Fruit fly (Drosophila melanogaster) whole organism, embryonic: Measurements from ENCODE around the gene JIL-1.

Experiments
- Asciz ChIP-seq: fragments of 200-800 bp; sonication (Bioruptor generic); optimal IDR thresholded peaks from 2 replicates; lab custom pipeline; 2017; ENCODE audit warnings: missing biosample characterization, mild to moderate bottlenecking, missing genetic modification characterization, missing genetic modification reagents
- Bteb2 ChIP-seq: fragments of 200-800 bp; sonication (Bioruptor generic); optimal IDR thresholded peaks from 2 replicates; lab custom pipeline; 2016; ENCODE audit warnings: missing biosample characterization, missing genetic modification characterization
- CG10274 ChIP-seq: fragments of 200-800 bp; sonication (Bioruptor generic); optimal IDR thresholded peaks from 3 replicates; lab custom pipeline; 2017; ENCODE audit warnings: missing biosample characterization, mild to moderate bottlenecking, missing genetic modification characterization
- CG11093 ChIP-seq: fragments of 200-800 bp; sonication (Bioruptor generic); IDR thresholded peaks from 3 replicates; pipeline ENCODE4 v1.3.6; 2022; ENCODE audit warnings: missing biosample characterization, missing genetic modification characterization
- CG13287 ChIP-seq: fragments of 200-800 bp; sonication (Bioruptor generic); IDR thresholded peaks from 2 replicates; pipeline ENCODE4 v1.3.6; 2022; ENCODE audit warnings: missing biosample characterization, missing genetic modification characterization; ENCODE audit not compliant: partially characterized antibody
- CG14014 ChIP-seq: fragments of 200-800 bp; sonication (Bioruptor generic); IDR thresholded peaks from 2 replicates; pipeline ENCODE4 v1.3.6; 2022; ENCODE audit warnings: missing biosample characterization, missing genetic modification characterization
- CG14441 ChIP-seq: fragments of 200-800 bp; sonication (Bioruptor generic); IDR thresholded peaks from 2 replicates; pipeline ENCODE4 v1.3.6; 2022; ENCODE audit warnings: missing biosample characterization, missing genetic modification characterization
- CG16779 ChIP-seq: fragments of 200-800 bp; sonication (Bioruptor generic); IDR thresholded peaks from 2 replicates; pipeline ENCODE4 v1.3.6; 2022; ENCODE audit warnings: missing biosample characterization, missing genetic modification characterization
- CG16863 ChIP-seq: fragments of 200-800 bp; sonication (Bioruptor generic); optimal IDR thresholded peaks from 3 replicates; lab custom pipeline; 2016; ENCODE audit warnings: missing biosample characterization, missing genetic modification characterization
- CG17802 ChIP-seq: fragments of 200-800 bp; sonication (Bioruptor generic); optimal IDR thresholded peaks from 2 replicates; lab custom pipeline; 2018; ENCODE audit warnings: missing biosample characterization, mild to moderate bottlenecking, missing genetic modification characterization, moderate library complexity
- CG2129 ChIP-seq: fragments of 200-800 bp; sonication (Bioruptor generic); IDR thresholded peaks from 2 replicates; pipeline ENCODE4 v1.3.6; 2022; ENCODE audit warnings: missing biosample characterization, missing genetic modification characterization; ENCODE audit not compliant: partially characterized antibody
- CG30403 ChIP-seq: fragments of 200-800 bp; sonication (Bioruptor generic); optimal IDR thresholded peaks from 3 replicates; lab custom pipeline; 2016; ENCODE audit warnings: missing biosample characterization, missing genetic modification characterization
- CG3281 ChIP-seq: fragments of 200-800 bp; sonication (Bioruptor generic); optimal IDR thresholded peaks from 3 replicates; lab custom pipeline; 2017; ENCODE audit warnings: missing biosample characterization, mild to moderate bottlenecking, missing genetic modification characterization
- CG4854 ChIP-seq: fragments of 200-800 bp; sonication (Bioruptor generic); optimal IDR thresholded peaks from 2 replicates; lab custom pipeline; 2016; ENCODE audit warnings: missing biosample characterization, missing genetic modification characterization, inconsistent platforms
- CG5180 ChIP-seq: fragments of 200-800 bp; sonication (Bioruptor generic); optimal IDR thresholded peaks from 3 replicates; lab custom pipeline; 2017; ENCODE audit warnings: missing biosample characterization, missing genetic modification characterization, mild to moderate bottlenecking, moderate library complexity, missing genetic modification reagents
- CG9797 ChIP-seq: fragments of 200-800 bp; sonication (Bioruptor generic); optimal IDR thresholded peaks from 3 replicates; lab custom pipeline; 2018; ENCODE audit warnings: missing biosample characterization, mild to moderate bottlenecking, missing genetic modification characterization
- Dad ChIP-seq: fragments of 200-800 bp; sonication (Bioruptor generic); optimal IDR thresholded peaks from 3 replicates; lab custom pipeline; 2016; ENCODE audit warnings: missing biosample characterization, missing genetic modification characterization
- Ets65A ChIP-seq: fragments of 200-800 bp; sonication (Bioruptor generic); peaks from one replicate; lab custom pipeline; 2016; ENCODE audit warnings: missing biosample characterization, missing genetic modification characterization
- Fer2 ChIP-seq: fragments of 200-800 bp; sonication (Bioruptor generic); optimal IDR thresholded peaks from 2 replicates; lab custom pipeline; 2018; ENCODE audit warnings: missing biosample characterization, mild to moderate bottlenecking, missing genetic modification characterization, moderate library complexity
- Hmx ChIP-seq: fragments of 200-800 bp; sonication (Bioruptor generic); optimal IDR thresholded peaks from 2 replicates; lab custom pipeline; 2016; ENCODE audit warnings: missing biosample characterization, missing genetic modification characterization
- Lpt ChIP-seq: fragments of >200 bp; optimal IDR thresholded peaks from 2 replicates; lab custom pipeline; 2018; ENCODE audit warnings: missing biosample characterization, missing genetic modification characterization
- MBD-R2 ChIP-seq: fragments of 200-800 bp; sonication (Bioruptor generic); IDR thresholded peaks from 2 replicates; pipeline ENCODE4 v1.3.6; 2022; ENCODE audit warnings: missing biosample characterization, missing genetic modification characterization
- NC2β ChIP-seq: fragments of 200-800 bp; sonication (Bioruptor generic); optimal IDR thresholded peaks from 2 replicates; lab custom pipeline; 2016; ENCODE audit warnings: missing biosample characterization, missing genetic modification characterization
- Nf-YB ChIP-seq: fragments of 200-800 bp; sonication (Bioruptor generic); optimal IDR thresholded peaks from 3 replicates; lab custom pipeline; 2019; ENCODE audit warnings: missing biosample characterization, mild to moderate bottlenecking, missing genetic modification characterization, moderate library complexity
- Ravus ChIP-seq: fragments of 200-800 bp; sonication (Bioruptor generic); IDR thresholded peaks from 2 replicates; pipeline ENCODE4 v1.3.6; 2022; ENCODE audit warnings: missing biosample characterization, missing genetic modification characterization
- Taf1 ChIP-seq: fragments of 200-800 bp; sonication (Bioruptor generic); IDR thresholded peaks from 2 replicates; pipeline ENCODE4 v1.3.6; 2022; ENCODE audit warnings: missing biosample characterization, missing genetic modification characterization
- Xbp1 ChIP-seq: fragments of 200-800 bp; sonication (Bioruptor generic); optimal IDR thresholded peaks from 3 replicates; lab custom pipeline; 2016; ENCODE audit warnings: missing biosample characterization, mild to moderate bottlenecking, missing genetic modification characterization
- ac ChIP-seq: fragments of 200-800 bp; sonication (Bioruptor generic); optimal IDR thresholded peaks from 3 replicates; lab custom pipeline; 2017; ENCODE audit warnings: missing biosample characterization, mild to moderate bottlenecking, missing genetic modification characterization
- bbx ChIP-seq: fragments of 200-800 bp; sonication (Bioruptor generic); IDR thresholded peaks from 2 replicates; pipeline ENCODE4 v1.3.6; 2022; ENCODE audit warnings: missing biosample characterization, missing genetic modification characterization; ENCODE audit not compliant: partially characterized antibody
- bigmax ChIP-seq: fragments of 200-800 bp; sonication (Bioruptor generic); optimal IDR thresholded peaks from 2 replicates; lab custom pipeline; 2018; ENCODE audit warnings: missing biosample characterization, mild to moderate bottlenecking, missing genetic modification characterization
- bowl ChIP-seq: fragments of 200-800 bp; sonication (Bioruptor generic); IDR thresholded peaks from 2 replicates; pipeline ENCODE4 v1.3.6; 2022; ENCODE audit warnings: missing biosample characterization, missing genetic modification characterization
- cg ChIP-seq: fragments of 200-800 bp; sonication (Bioruptor generic); optimal IDR thresholded peaks from 3 replicates; lab custom pipeline; 2019; ENCODE audit warnings: missing biosample characterization, mild to moderate bottlenecking, missing genetic modification characterization, moderate library complexity
- dati ChIP-seq: fragments of 200-800 bp; sonication (Bioruptor generic); IDR thresholded peaks from 2 replicates; pipeline ENCODE4 v1.3.6; 2022; ENCODE audit warnings: missing biosample characterization, missing genetic modification characterization
- disco-r ChIP-seq: fragments of 200-800 bp; sonication (Bioruptor generic); optimal IDR thresholded peaks from 2 replicates; lab custom pipeline; 2016; ENCODE audit warnings: missing biosample characterization, missing genetic modification characterization
- fd64A ChIP-seq: fragments of 200-800 bp; sonication (Bioruptor generic); optimal IDR thresholded peaks from 3 replicates; lab custom pipeline; 2018; ENCODE audit warnings: missing biosample characterization, mild to moderate bottlenecking, missing genetic modification characterization
- grn ChIP-seq: fragments of 200-800 bp; sonication (Bioruptor generic); optimal IDR thresholded peaks from 3 replicates; lab custom pipeline; 2017; ENCODE audit warnings: missing biosample characterization, missing genetic modification characterization
- her ChIP-seq: fragments of 200-800 bp; sonication (Bioruptor generic); optimal IDR thresholded peaks from 2 replicates; lab custom pipeline; 2016; ENCODE audit warnings: missing biosample characterization, missing genetic modification characterization
- jigr1 ChIP-seq: fragments of 200-800 bp; sonication (Bioruptor generic); IDR thresholded peaks from 3 replicates; pipeline ENCODE4 v1.3.6; 2022; ENCODE audit warnings: missing biosample characterization, missing genetic modification characterization
- nau ChIP-seq: fragments of 200-800 bp; sonication (Bioruptor generic); optimal IDR thresholded peaks from 3 replicates; lab custom pipeline; 2017; ENCODE audit warnings: missing biosample characterization, mild to moderate bottlenecking, missing genetic modification characterization, missing genetic modification reagents
- onecut ChIP-seq: fragments of 200-800 bp; sonication (Bioruptor generic); IDR thresholded peaks from 2 replicates; pipeline ENCODE4 v1.3.6; 2022; ENCODE audit warnings: missing biosample characterization, missing genetic modification characterization
- org-1 ChIP-seq: fragments of 200-800 bp; sonication (Bioruptor generic); optimal IDR thresholded peaks from 2 replicates; lab custom pipeline; 2017; ENCODE audit warnings: missing biosample characterization, missing genetic modification characterization
- otp ChIP-seq: fragments of 200-800 bp; sonication (Bioruptor generic); IDR thresholded peaks from 3 replicates; pipeline ENCODE4, ENCODE4 v1.3.6; 2022; ENCODE audit warnings: missing biosample characterization, missing genetic modification characterization
- ro ChIP-seq: fragments of 200-800 bp; sonication (Bioruptor generic); IDR thresholded peaks from 2 replicates; pipeline ENCODE4 v1.3.6; 2022; ENCODE audit warnings: missing biosample characterization, missing genetic modification characterization
- slou ChIP-seq: fragments of 200-800 bp; sonication (Bioruptor generic); optimal IDR thresholded peaks from 3 replicates; lab custom pipeline; 2016; ENCODE audit warnings: missing biosample characterization, missing genetic modification characterization
- sob ChIP-seq: fragments of 200-800 bp; sonication (Bioruptor generic); IDR thresholded peaks from 2 replicates; pipeline ENCODE4 v1.3.6; 2022; ENCODE audit warnings: missing biosample characterization, missing genetic modification characterization
- tgo ChIP-seq: fragments of 200-800 bp; sonication (Bioruptor generic); IDR thresholded peaks from 3 replicates; pipeline ENCODE4 v1.3.6; 2022; ENCODE audit warnings: missing biosample characterization, missing genetic modification characterization
- tll ChIP-seq, 2 experiments: fragments of 200-800 bp in 1 of 2; fragments of >200 bp in 1 of 2; sonication (Bioruptor generic) in 1 of 2; optimal IDR thresholded peaks; 2 replicates each; lab custom pipeline; 2017 to 2019; ENCODE audit warnings: missing biosample characterization in 2 of 2, missing genetic modification characterization in 2 of 2, mild to moderate bottlenecking in 1 of 2, moderate library complexity in 1 of 2
- wor ChIP-seq: fragments of 200-800 bp; sonication (Bioruptor generic); IDR thresholded peaks from 2 replicates; pipeline ENCODE4 v1.3.6; 2022; ENCODE audit warnings: missing biosample characterization, missing genetic modification characterization
- zf30C ChIP-seq: fragments of 200-800 bp; sonication (Bioruptor generic); optimal IDR thresholded peaks from 3 replicates; lab custom pipeline; 2018; ENCODE audit warnings: missing biosample characterization, mild to moderate bottlenecking, missing genetic modification characterization
- zfh1 ChIP-seq: fragments of 200-800 bp; sonication (Bioruptor generic); IDR thresholded peaks from 3 replicates; pipeline ENCODE4 v1.3.6; 2022; ENCODE audit warnings: missing biosample characterization, missing genetic modification characterization

Gene JIL-1

dm6 chr3L:11097982-11098663 lies 5.1 kb upstream of the JIL-1 start, which contains the start of the genes Irbp18 and APP-BP1 (continued):
- TF ChIP-seq Fer2 (tag; lab: Kevin White, UChicago) (peak; percentile 80), CG13287 (GFP tag; lab: Robert Waterston, UW) (no peak), sob (GFP tag; lab: Robert Waterston, UW) (peak; percentile 92), zfh1 (GFP tag; lab: Robert Waterston, UW) (peak; percentile 84), jigr1 (peak; percentile 54; the same call in 1 of the 3 replicates), cg (GFP tag; lab: Kevin White, UChicago) (peak; percentile 22), Ravus (GFP tag; lab: Robert Waterston, UW) (peak; percentile 76), CG14014 (GFP tag; lab: Robert Waterston, UW) (peak; percentile 83), nau (GFP tag; lab: Kevin White, UChicago) (peak; percentile 92), bowl (no peak), CG9797 (GFP tag; lab: Kevin White, UChicago) (peak; percentile 25), tll (GFP tag; optimal IDR thresholded peaks at IDR 0.05; lab: Kevin White, UChicago) (peak in 1 of 2 experiments; percentile 37), MBD-R2 (peak; percentile 72), Taf1 (GFP tag; lab: Robert Waterston, UW) (peak; percentile 67), grn (peak; percentile 66), dati (GFP tag; lab: Robert Waterston, UW) (no peak), Asciz (GFP tag; lab: Kevin White, UChicago) (peak; percentile 89), ro (GFP tag; lab: Robert Waterston, UW) (no peak; the same call in 1 of the 2 replicates), Ets65A (peak; percentile 99), disco-r (GFP tag; lab: Kevin White, UChicago) (peak; percentile 93), Hmx (GFP tag; lab: Kevin White, UChicago) (peak; percentile 93), CG4854 (GFP tag; lab: Kevin White, UChicago) (peak; percentile 95), Dad (peak; percentile 94), wor (GFP tag; lab: Robert Waterston, UW) (peak; percentile 73), otp (GFP tag; lab: Robert Waterston, UW) (peak; percentile 80; the same call in 2 of the 3 replicates), tgo (GFP tag; lab: Robert Waterston, UW) (peak; percentile 85), onecut (GFP tag; lab: Robert Waterston, UW) (peak; percentile 65), Lpt (no peak), zf30C (GFP tag; lab: Kevin White, UChicago) (peak; percentile 25), CG30403 (GFP tag; lab: Kevin White, UChicago) (peak; percentile 98), CG5180 (GFP tag; lab: Kevin White, UChicago) (peak; percentile 82), NC2β (GFP tag; lab: Kevin White, UChicago) (peak; percentile 93), CG16779 (GFP tag; lab: Robert Waterston, UW) (0 out of 2 replicates have a peak, but pooled peaks have one; percentile 41), ac (peak; percentile 67), CG11093 (GFP tag; lab: Robert Waterston, UW) (peak; percentile 71; the same call in 1 of the 3 replicates), fd64A (peak; percentile 81), Bteb2 (peak; percentile 94), CG3281 (GFP tag; lab: Kevin White, UChicago) (peak; percentile 95), Nf-YB (GFP tag; lab: Kevin White, UChicago) (peak; percentile 78), CG2129 (GFP tag; lab: Robert Waterston, UW) (no peak), her (GFP tag; lab: Kevin White, UChicago) (peak; percentile 88), CG16863 (GFP tag; lab: Kevin White, UChicago) (peak; percentile 94), CG14441 (GFP tag; lab: Robert Waterston, UW) (peak; percentile 87), CG17802 (peak; percentile 71), CG10274 (GFP tag; lab: Kevin White, UChicago) (peak; percentile 78), org-1 (GFP tag; lab: Kevin White, UChicago) (peak; percentile 91), slou (GFP tag; lab: Kevin White, UChicago) (peak; percentile 90), bbx (peak; percentile 16; the same call in 1 of the 2 replicates), bigmax (no peak), Xbp1 (GFP tag; lab: Kevin White, UChicago) (peak; percentile 96)
